Fruit fly (Drosophila melanogaster): ENCODE data around the gene CG42779.

CG42779 gene

DNA sequence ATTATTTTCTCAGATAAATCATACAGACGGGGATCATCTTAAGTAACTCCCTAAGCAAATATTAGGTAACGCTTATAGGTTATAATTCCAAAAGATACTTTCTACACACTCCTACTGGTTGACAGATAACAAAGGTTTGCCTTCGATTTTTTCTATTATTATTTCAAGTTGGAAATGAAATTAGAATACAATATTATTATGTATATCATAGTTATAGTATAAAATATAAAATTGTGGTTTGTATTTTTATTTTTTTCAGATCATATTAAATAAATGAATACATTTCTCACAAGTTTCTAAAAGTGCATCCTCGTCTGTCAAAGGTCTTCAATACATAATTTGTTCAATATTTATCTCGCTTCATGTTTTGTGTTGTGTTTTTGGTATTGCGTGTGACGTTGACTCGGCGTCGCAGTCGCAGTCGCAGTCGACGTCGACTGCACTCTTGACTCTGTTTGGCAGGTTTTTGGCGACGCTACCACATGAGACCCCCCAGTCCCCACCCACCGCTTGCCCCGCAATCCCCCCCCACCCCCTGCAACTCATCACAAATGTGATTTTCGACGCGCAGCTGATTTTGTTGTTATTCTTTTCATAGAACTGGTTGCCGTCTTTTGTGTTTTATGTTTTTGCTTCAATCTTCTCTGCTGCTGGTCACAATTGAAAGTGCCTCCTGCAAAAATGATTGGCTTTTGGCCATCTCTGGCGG is 1.6 kb downstream of the CG42779 start:
- TF ChIP-seq CG15710 (tag; optimal IDR thresholded peaks at IDR 0.05) (no peak), CG4496 (GFP tag; IDR thresholded peaks at IDR 0.05) (no peak), CG14655 (GFP tag; optimal IDR thresholded peaks at IDR 0.05) (peak; percentile 36), Ets98B (GFP tag; IDR thresholded peaks at IDR 0.05) (no peak), fd96Ca (GFP tag; IDR thresholded peaks at IDR 0.05) (0 out of 3 replicates have a peak, but pooled peaks have one; percentile 7), CG32121 (GFP tag; IDR thresholded peaks at IDR 0.05) (no peak)

DNA sequence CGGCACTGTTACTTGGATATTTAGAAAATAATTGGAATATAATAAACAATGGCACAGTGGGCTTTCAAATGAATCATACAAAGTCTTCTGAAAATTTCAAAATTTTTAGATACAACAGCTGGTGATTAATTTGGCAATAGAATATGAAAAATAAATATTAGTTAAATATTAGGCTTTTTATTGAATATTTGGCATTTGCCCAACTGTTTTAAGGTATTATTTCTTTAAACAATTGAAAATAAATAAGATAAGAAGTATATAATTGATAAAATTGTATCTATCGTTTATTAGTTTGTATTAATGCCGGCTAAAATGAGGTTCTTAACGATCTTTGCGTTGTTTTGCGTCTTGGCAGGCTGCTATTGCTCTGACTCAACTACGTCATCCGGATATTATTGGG is 2.8 kb downstream of the CG42779 start, which contains the start of gene CG45079:
Gene CG45079, plus strand, starts transcription at position 301 of the 400 bp plus-strand sequence.
- no peak for TF ChIP-seq Ets98B (GFP tag; IDR thresholded peaks at IDR 0.05)
- TF ChIP-seq CG34367 (tag; optimal IDR thresholded peaks at IDR 0.05): no peak
- TF ChIP-seq CG4496 (GFP tag; IDR thresholded peaks at IDR 0.05): no peak
- TF ChIP-seq CG12605 (GFP tag; IDR thresholded peaks at IDR 0.05): no peak
- no peak for TF ChIP-seq Snoo (tag; optimal IDR thresholded peaks at IDR 0.05)
- TF ChIP-seq CG9948 (tag; optimal IDR thresholded peaks at IDR 0.05): no peak
- no peak for TF ChIP-seq Pif1B (GFP tag; optimal IDR thresholded peaks at IDR 0.05)
- TF ChIP-seq CG32121 (GFP tag; IDR thresholded peaks at IDR 0.05): no peak
- TF ChIP-seq CG17806 (tag; optimal IDR thresholded peaks at IDR 0.05): no peak
- no peak for TF ChIP-seq CG10348 (GFP tag; IDR thresholded peaks at IDR 0.05)
- TF ChIP-seq rn (GFP tag; IDR thresholded peaks at IDR 0.05): no peak
- TF ChIP-seq CG13204 (GFP tag; optimal IDR thresholded peaks at IDR 0.05): no peak

DNA sequence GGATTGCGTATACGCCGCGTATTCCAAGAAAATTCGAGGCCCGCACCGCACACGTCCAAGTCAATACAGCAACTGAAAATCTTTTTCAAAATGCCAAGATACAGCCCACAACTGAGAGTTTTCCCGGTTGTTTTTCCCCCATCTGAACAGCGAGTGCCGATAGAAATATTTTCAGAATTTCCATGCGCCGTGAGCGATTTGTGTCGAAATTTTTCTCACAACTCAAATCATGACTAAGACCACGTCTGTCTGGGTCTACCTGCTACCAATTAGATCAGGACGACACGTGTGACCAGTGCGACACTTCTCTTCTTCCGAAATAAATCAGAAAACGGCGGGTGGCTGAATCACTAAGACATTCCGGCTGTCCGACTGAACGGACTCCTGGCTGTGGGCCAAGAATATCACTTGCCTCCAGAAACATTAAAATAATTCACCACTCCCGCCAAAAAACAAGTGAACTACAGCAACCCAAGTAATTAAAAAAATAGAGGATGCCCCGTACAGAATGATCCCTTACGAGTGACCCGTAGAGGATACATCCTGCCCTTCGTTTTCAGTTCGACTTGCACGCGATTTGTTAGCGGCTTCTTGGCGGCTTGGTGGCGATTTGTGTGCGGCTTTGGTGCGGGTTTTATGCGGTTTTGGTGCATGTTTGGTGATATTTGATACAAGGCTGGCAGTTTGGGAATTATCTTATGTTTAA is 4.1 kb downstream of the CG42779 start, which contains the start of gene cher:
Gene cher, minus strand, starts transcription at position 51 of the 706 bp plus-strand sequence.
- TF ChIP-seq CG8159 (tag; optimal IDR thresholded peaks at IDR 0.05) (no peak), Ets98B (GFP tag; IDR thresholded peaks at IDR 0.05) (no peak), gl (tag; optimal IDR thresholded peaks at IDR 0.05) (no peak), CG14655 (GFP tag; optimal IDR thresholded peaks at IDR 0.05) (no peak), CG13204 (GFP tag; optimal IDR thresholded peaks at IDR 0.05) (no peak), fd96Ca (GFP tag; IDR thresholded peaks at IDR 0.05) (no peak), CG17806 (tag; optimal IDR thresholded peaks at IDR 0.05) (no peak), EcR (GFP tag; optimal IDR thresholded peaks at IDR 0.05) (no peak), CG15710 (tag; optimal IDR thresholded peaks at IDR 0.05) (no peak), Pif1B (GFP tag; optimal IDR thresholded peaks at IDR 0.05) (no peak), D1 (tag; optimal IDR thresholded peaks at IDR 0.05) (no peak), CG12605 (GFP tag; IDR thresholded peaks at IDR 0.05) (no peak), Snoo (tag; optimal IDR thresholded peaks at IDR 0.05) (no peak), rn (GFP tag; IDR thresholded peaks at IDR 0.05) (no peak), CG34367 (tag; optimal IDR thresholded peaks at IDR 0.05) (no peak), CG4496 (GFP tag; IDR thresholded peaks at IDR 0.05) (no peak), CG9948 (tag; optimal IDR thresholded peaks at IDR 0.05) (no peak), CG10348 (GFP tag; IDR thresholded peaks at IDR 0.05) (no peak)

DNA sequence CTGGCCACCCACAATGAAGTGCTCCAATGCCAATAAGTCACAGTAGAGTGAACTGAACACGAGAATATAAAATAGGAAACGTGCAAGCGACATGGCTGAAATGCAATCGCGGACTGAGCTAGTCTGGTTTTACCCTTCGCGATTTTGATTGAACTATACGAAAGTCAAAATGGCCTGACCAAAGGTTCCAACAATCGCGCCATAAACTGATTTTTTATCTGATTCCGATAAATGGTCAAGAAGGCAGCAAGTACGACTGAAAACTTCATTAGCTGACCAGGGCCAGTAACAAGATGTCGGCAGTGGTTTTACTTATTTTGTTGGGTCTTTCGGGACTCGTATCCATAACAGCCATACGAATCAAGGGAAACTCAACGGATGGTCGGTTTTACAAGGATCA is 5.5 kb downstream of the CG42779 start, which contains the start of the genes CG17477 and CG31269:
Gene CG17477, minus strand, starts transcription at position 101 of the 400 bp plus-strand sequence.
Gene CG31269, plus strand, starts transcription at position 289 of the 400 bp plus-strand sequence.
- no peak for TF ChIP-seq CG13204 (GFP tag; optimal IDR thresholded peaks at IDR 0.05)
- TF ChIP-seq EcR (GFP tag; optimal IDR thresholded peaks at IDR 0.05): no peak
- TF ChIP-seq CG4496 (GFP tag; IDR thresholded peaks at IDR 0.05): no peak
- no peak for TF ChIP-seq Ets98B (GFP tag; IDR thresholded peaks at IDR 0.05)
- TF ChIP-seq Pif1B (GFP tag; optimal IDR thresholded peaks at IDR 0.05): no peak
- TF ChIP-seq CG8159 (tag; optimal IDR thresholded peaks at IDR 0.05): no peak
- TF ChIP-seq fd96Ca (GFP tag; IDR thresholded peaks at IDR 0.05): no peak
- TF ChIP-seq CG34367 (tag; optimal IDR thresholded peaks at IDR 0.05): no peak
- no peak for TF ChIP-seq CG17806 (tag; optimal IDR thresholded peaks at IDR 0.05)
- TF ChIP-seq gl (tag; optimal IDR thresholded peaks at IDR 0.05): no peak
- no peak for TF ChIP-seq Snoo (tag; optimal IDR thresholded peaks at IDR 0.05)
- no peak for TF ChIP-seq CG15710 (tag; optimal IDR thresholded peaks at IDR 0.05)
- TF ChIP-seq CG14655 (GFP tag; optimal IDR thresholded peaks at IDR 0.05): no peak

DNA sequence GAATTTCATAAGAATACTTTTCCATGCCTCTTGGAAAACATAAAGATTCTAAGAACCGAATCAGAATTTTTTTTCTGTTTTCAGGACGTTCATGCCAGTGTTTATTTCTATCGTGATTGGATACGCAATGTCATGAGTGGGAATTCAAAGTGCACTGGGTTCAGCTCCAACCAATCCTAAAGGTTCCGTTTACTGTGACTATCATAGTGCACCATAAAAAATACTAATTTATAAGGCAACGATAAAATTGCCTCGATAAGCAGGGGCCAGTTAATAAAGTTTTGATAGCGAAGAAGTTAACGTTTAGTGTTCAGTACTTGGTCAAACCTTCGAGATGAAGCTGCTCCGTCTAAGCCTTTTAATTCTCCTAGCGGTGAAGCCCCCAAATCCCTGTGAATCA is 6.5 kb downstream of the CG42779 start, which contains the start of gene CG31265:
Gene CG31265, plus strand, starts transcription at position 301 of the 400 bp plus-strand sequence.
- TF ChIP-seq Pif1A (GFP tag; optimal IDR thresholded peaks at IDR 0.05) (no peak), CG32121 (GFP tag; IDR thresholded peaks at IDR 0.05) (no peak)

DNA sequence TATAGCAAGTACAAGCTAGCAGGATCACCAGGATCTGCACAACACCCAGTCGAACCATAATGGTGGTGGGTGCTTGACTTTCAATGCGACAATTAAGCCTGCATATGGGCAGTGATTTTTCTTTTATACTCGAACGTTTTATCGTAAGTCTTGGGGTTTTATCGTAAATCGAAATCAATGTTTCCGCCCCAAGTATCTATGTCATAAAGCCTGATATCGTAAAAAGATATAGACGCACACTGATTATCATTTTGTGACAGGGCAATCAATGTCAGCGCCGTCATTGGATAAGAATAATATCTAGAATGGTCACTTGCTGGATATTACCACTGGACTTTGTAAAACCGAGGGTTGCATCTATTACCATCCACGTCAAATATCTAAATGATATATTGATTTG is 8.9 kb downstream of the CG42779 start, which contains the start of gene CG17475:
Gene CG17475, minus strand, starts transcription at position 101 of the 400 bp plus-strand sequence.
- TF ChIP-seq CG4496 (GFP tag; IDR thresholded peaks at IDR 0.05) (no peak), CG14655 (GFP tag; optimal IDR thresholded peaks at IDR 0.05) (no peak), CG9948 (tag; optimal IDR thresholded peaks at IDR 0.05) (no peak), CG12605 (GFP tag; IDR thresholded peaks at IDR 0.05) (no peak), D1 (tag; optimal IDR thresholded peaks at IDR 0.05) (no peak), fd96Ca (GFP tag; IDR thresholded peaks at IDR 0.05) (no peak), gl (tag; optimal IDR thresholded peaks at IDR 0.05) (no peak), CG15710 (tag; optimal IDR thresholded peaks at IDR 0.05) (no peak), CG34367 (tag; optimal IDR thresholded peaks at IDR 0.05) (no peak), CG17806 (tag; optimal IDR thresholded peaks at IDR 0.05) (no peak), Snoo (tag; optimal IDR thresholded peaks at IDR 0.05) (no peak), Pif1B (GFP tag; optimal IDR thresholded peaks at IDR 0.05) (no peak), CG8301 (tag; optimal IDR thresholded peaks at IDR 0.05) (no peak), CG10348 (GFP tag; IDR thresholded peaks at IDR 0.05) (no peak), Ets98B (GFP tag; IDR thresholded peaks at IDR 0.05) (no peak)
